Worm (Caenorhabditis elegans) whole organism, mixed stage, embryonic: ENCODE measurements around the gene gst-22.

Source experiments
- ces-1 ChIP-seq: fragments of 150-350 bp; optimal IDR thresholded peaks from 2 replicates; lab custom pipeline; 2014; ENCODE audit warnings: missing biosample characterization, missing genetic modification reagents, missing genetic modification characterization
- elt-1 ChIP-seq: sonication (generic microtip); optimal IDR thresholded peaks from 2 replicates; lab custom pipeline; 2017; ENCODE audit warnings: missing genetic modification characterization, mild to moderate bottlenecking, missing compliant biosample characterization, antibody characterized with exemption, moderate library complexity, borderline replicate concordance; ENCODE audit not compliant: insufficient read depth
- lin-13 ChIP-seq: fragments of 150-350 bp; optimal IDR thresholded peaks from 2 replicates; lab custom pipeline; 2014; ENCODE audit warnings: missing biosample characterization, missing genetic modification characterization
- nhr-237 ChIP-seq: fragments of 150-350 bp; optimal IDR thresholded peaks from 2 replicates; lab custom pipeline; 2014; ENCODE audit warnings: missing biosample characterization, missing genetic modification characterization
- nhr-76 ChIP-seq: sonication (generic microtip); optimal IDR thresholded peaks from 2 replicates; lab custom pipeline; 2017; ENCODE audit warnings: missing biosample characterization, missing genetic modification characterization
- snpc-4 ChIP-seq: fragments of 150-350 bp; optimal IDR thresholded peaks from 2 replicates; lab custom pipeline; 2014; ENCODE audit warnings: missing biosample characterization, missing genetic modification characterization
- sptf-1 ChIP-seq: sonication (generic microtip); optimal IDR thresholded peaks from 2 replicates; lab custom pipeline; 2017; ENCODE audit warnings: mild to moderate bottlenecking, missing genetic modification characterization, moderate library complexity, missing compliant biosample characterization
- tbx-8 ChIP-seq: fragments of 200-800 bp; sonication (Bioruptor generic); optimal IDR thresholded peaks from 2 replicates; lab custom pipeline; 2018; ENCODE audit warnings: mild to moderate bottlenecking, missing genetic modification characterization, moderate library complexity, missing compliant biosample characterization
- ztf-11 ChIP-seq: fragments of 150-350 bp; optimal IDR thresholded peaks from 2 replicates; lab custom pipeline; 2014; ENCODE audit warnings: missing biosample characterization, missing genetic modification characterization

- TF ChIP-seq sptf-1 (tag; lab: Kevin White, UChicago) (no peak), elt-1 (tag; lab: Kevin White, UChicago) (no peak), lin-13 (tag; lab: Kevin White, UChicago) (no peak), tbx-8 (GFP tag; lab: Kevin White, UChicago) (no peak), nhr-76 (no peak), ces-1 (GFP tag; lab: Kevin White, UChicago) (no peak), nhr-237 (tag; lab: Kevin White, UChicago) (no peak), ztf-11 (no peak), snpc-4 (tag; lab: Kevin White, UChicago) (no peak)
Observed at ce11 chrV:16258142-16258541, 26.1 kb upstream of the gst-22 start, which contains the start of gene nhr-218.
